Fruit fly (Drosophila melanogaster): ENCODE data around the gene tsg.

Gene tsg

dm6 chrX:12017815-12018439, 29.2 kb upstream of the tsg start, which contains the start of gene Chrac-16 (continued):
- TF ChIP-seq vnd (GFP tag; IDR thresholded peaks at IDR 0.05; ENCODE audit: partially characterized antibody) (peak; percentile 80), CG34224 (GFP tag; IDR thresholded peaks at IDR 0.05; ENCODE audit: partially characterized antibody) (peak; percentile 61), CG15269 (tag; optimal IDR thresholded peaks at IDR 0.05) (no peak), Hr51 (GFP tag; optimal IDR thresholded peaks at IDR 0.05) (no peak), CG1603 (tag; optimal IDR thresholded peaks at IDR 0.05) (no peak), Mrtf (GFP tag; IDR thresholded peaks at IDR 0.05) (no peak), disco-r (GFP tag; optimal IDR thresholded peaks at IDR 0.05) (no peak), CG6272 (GFP tag; IDR thresholded peaks at IDR 0.05) (no peak), CG6813 (GFP tag; optimal IDR thresholded peaks at IDR 0.05) (no peak), CG12104 (GFP tag; optimal IDR thresholded peaks at IDR 0.05) (no peak), Blimp-1 (GFP tag; optimal IDR thresholded peaks at IDR 0.05) (no peak), CG11085 (GFP tag; IDR thresholded peaks at IDR 0.05) (no peak), Sry-β (GFP tag; optimal IDR thresholded peaks at IDR 0.05) (no peak), CHES-1-like (GFP tag; optimal IDR thresholded peaks at IDR 0.05) (no peak), Oaz (GFP tag; IDR thresholded peaks at IDR 0.05) (no peak), HLH54F (GFP tag; optimal IDR thresholded peaks at IDR 0.05) (no peak), stwl (tag; optimal IDR thresholded peaks at IDR 0.05) (peak; percentile 38), MBD-R2 (GFP tag; IDR thresholded peaks at IDR 0.05) (peak; percentile 55), sima (GFP tag; optimal IDR thresholded peaks at IDR 0.05) (no peak), CG4707 (GFP tag; optimal IDR thresholded peaks at IDR 0.05) (no peak), tna (GFP tag; IDR thresholded peaks at IDR 0.05; ENCODE audit: partially characterized antibody) (peak; percentile 70), CG10267 (tag; optimal IDR thresholded peaks at IDR 0.05) (no peak), CG32532 (GFP tag; IDR thresholded peaks at IDR 0.05) (no peak), Bgb (GFP tag; IDR thresholded peaks at IDR 0.05; ENCODE audit: partially characterized antibody) (peak; percentile 81), pzg (GFP tag; optimal IDR thresholded peaks at IDR 0.05) (peak; percentile 29), hb (GFP tag; IDR thresholded peaks at IDR 0.05; ENCODE audit: partially characterized antibody) (peak; percentile 73), z (GFP tag; IDR thresholded peaks at IDR 0.05) (no peak), Hsf (GFP tag; optimal IDR thresholded peaks at IDR 0.05) (no peak), Doc3 (GFP tag; IDR thresholded peaks at IDR 0.05; ENCODE audit: partially characterized antibody) (peak; percentile 67), CG3281 (GFP tag; optimal IDR thresholded peaks at IDR 0.05) (no peak), CG9609 (GFP tag; optimal IDR thresholded peaks at IDR 0.05) (no peak), CG13287 (GFP tag; IDR thresholded peaks at IDR 0.05; ENCODE audit: partially characterized antibody) (peak; percentile 71), inv (GFP tag; IDR thresholded peaks at IDR 0.05; ENCODE audit: partially characterized antibody) (peak; percentile 77), CG10979 (tag; optimal IDR thresholded peaks at IDR 0.05) (no peak), Dref (GFP tag; IDR thresholded peaks at IDR 0.05) (peak; percentile 76), jing (GFP tag; optimal IDR thresholded peaks at IDR 0.05) (no peak), E2f2 (GFP tag; IDR thresholded peaks at IDR 0.05) (peak; percentile 7; the same call in 1 of the 2 replicates), gce (GFP tag; IDR thresholded peaks at IDR 0.05) (no peak), CG2129 (GFP tag; IDR thresholded peaks at IDR 0.05; ENCODE audit: partially characterized antibody) (peak; percentile 60), PHDP (tag; optimal IDR thresholded peaks at IDR 0.05) (no peak), mld (GFP tag; IDR thresholded peaks at IDR 0.05; ENCODE audit: partially characterized antibody) (peak; percentile 53; the same call in 1 of the 3 replicates), cg (GFP tag; optimal IDR thresholded peaks at IDR 0.05) (no peak), CG10565 (GFP tag; optimal IDR thresholded peaks at IDR 0.05) (no peak), prd (optimal IDR thresholded peaks at IDR 0.05) (no peak), prd (GFP tag; IDR thresholded peaks at IDR 0.05) (no peak), HLH4C (GFP tag; IDR thresholded peaks at IDR 0.05; ENCODE audit: partially characterized antibody) (peak; percentile 70), Max (GFP tag; optimal IDR thresholded peaks at IDR 0.05) (no peak), Dp (GFP tag; optimal IDR thresholded peaks at IDR 0.05) (peak; percentile 11), Dbx (GFP tag; IDR thresholded peaks at IDR 0.05) (no peak)
